Worm (Caenorhabditis elegans) whole organism, L3 larva: ENCODE results near the gene Y116A8C.49.

Source experiments
- ceh-16 ChIP-seq: sonication (generic microtip); optimal IDR thresholded peaks from 2 replicates; lab custom pipeline; 2017; ENCODE audit warnings: missing biosample characterization, missing genetic modification characterization
- ceh-82 ChIP-seq: fragments of 150-350 bp; optimal IDR thresholded peaks from 2 replicates; lab custom pipeline; 2014; ENCODE audit warnings: missing biosample characterization, missing genetic modification characterization
- ceh-9 ChIP-seq: sonication (generic microtip); optimal IDR thresholded peaks from 2 replicates; lab custom pipeline; 2018; ENCODE audit warnings: missing biosample characterization, missing genetic modification characterization
- elt-3 ChIP-seq, 3 experiments: fragments of 150-350 bp in 1 of 3; sonication (generic microtip) in 2 of 3; optimal IDR thresholded peaks; 2 replicates in 2 of 3; 4 replicates in 1 of 3; lab custom pipeline; 2014 to 2017; ENCODE audit warnings: missing biosample characterization in 3 of 3, missing genetic modification characterization in 3 of 3
- fkh-2 ChIP-seq: fragments of 150-350 bp; optimal IDR thresholded peaks from 2 replicates; lab custom pipeline; 2014; ENCODE audit warnings: missing biosample characterization, missing genetic modification reagents, missing genetic modification characterization
- hmg-11 ChIP-seq: sonication (generic microtip); optimal IDR thresholded peaks from 2 replicates; lab custom pipeline; 2016; ENCODE audit warnings: missing genetic modification characterization, missing compliant biosample characterization
- jun-1 ChIP-seq: fragments of 150-350 bp; optimal IDR thresholded peaks from 2 replicates; lab custom pipeline; 2014; ENCODE audit warnings: missing biosample characterization, missing genetic modification reagents, missing genetic modification characterization
- nhr-11 ChIP-seq: fragments of 150-350 bp; optimal IDR thresholded peaks from 2 replicates; lab custom pipeline; 2014; ENCODE audit warnings: missing biosample characterization, missing genetic modification characterization
- nhr-12 ChIP-seq: fragments of 150-350 bp; optimal IDR thresholded peaks from 2 replicates; lab custom pipeline; 2014; ENCODE audit warnings: missing biosample characterization, missing genetic modification characterization
- nhr-23 ChIP-seq: fragments of 150-350 bp; optimal IDR thresholded peaks from 2 replicates; lab custom pipeline; 2014; ENCODE audit warnings: missing biosample characterization, missing genetic modification reagents, missing genetic modification characterization
- nhr-76 ChIP-seq: fragments of 150-350 bp; sonication (generic microtip); optimal IDR thresholded peaks from 5 replicates; lab custom pipeline; 2014; ENCODE audit warnings: missing biosample characterization, missing genetic modification characterization
- nhr-77 ChIP-seq: fragments of 150-350 bp; optimal IDR thresholded peaks from 2 replicates; lab custom pipeline; 2014; ENCODE audit warnings: missing biosample characterization, missing genetic modification characterization
- pqm-1 ChIP-seq: fragments of 150-350 bp; optimal IDR thresholded peaks from 2 replicates; lab custom pipeline; 2017; ENCODE audit warnings: missing biosample characterization, missing genetic modification characterization, inconsistent platforms
- snpc-4 ChIP-seq: fragments of 150-350 bp; optimal IDR thresholded peaks from 2 replicates; lab custom pipeline; 2014; ENCODE audit warnings: missing biosample characterization, missing genetic modification characterization
- zag-1 ChIP-seq: fragments of 150-350 bp; optimal IDR thresholded peaks from 2 replicates; lab custom pipeline; 2014; ENCODE audit warnings: missing biosample characterization, missing genetic modification characterization
- ztf-11 ChIP-seq: fragments of 150-350 bp; optimal IDR thresholded peaks from 2 replicates; lab custom pipeline; 2014; ENCODE audit warnings: missing biosample characterization, missing genetic modification characterization

The Y116A8C.49 gene

DNA sequence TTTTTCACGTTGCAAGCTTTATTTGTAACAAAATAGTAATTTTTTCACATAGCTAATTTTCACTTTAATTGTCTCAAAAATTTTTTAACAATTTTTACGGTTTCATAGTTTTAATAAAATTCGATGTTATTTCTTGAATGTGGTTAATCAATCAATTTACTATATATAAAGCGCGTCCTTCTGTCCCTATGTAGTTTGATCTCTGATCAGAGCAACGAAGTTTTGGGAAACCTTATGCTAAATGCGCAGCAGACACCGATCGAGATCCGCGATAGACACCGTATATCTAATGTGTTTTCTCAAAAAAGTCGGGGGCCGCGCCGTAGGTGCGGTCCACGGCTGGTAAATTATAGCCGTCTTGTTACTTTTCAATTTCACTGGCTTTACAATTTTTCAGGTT is 42.4 kb downstream of the Y116A8C.49 start:
- TF ChIP-seq fkh-2 (no peak), ztf-11 (tag; lab: Kevin White, UChicago) (no peak), ceh-9 (no peak), nhr-77 (tag; lab: Kevin White, UChicago) (no peak), hmg-11 (tag; lab: Kevin White, UChicago) (no peak), nhr-76 (no peak), jun-1 (no peak), ceh-82 (tag; lab: Kevin White, UChicago) (no peak), snpc-4 (no peak), pqm-1 (no peak), ceh-16 (no peak), nhr-23 (no peak), zag-1 (tag; lab: Kevin White, UChicago) (no peak), elt-3 (tag; optimal IDR thresholded peaks at IDR 0.05; lab: Kevin White, UChicago) (no peak), nhr-11 (no peak), nhr-12 (tag; lab: Kevin White, UChicago) (no peak)
